Fruit fly (Drosophila melanogaster) S2 (cell line): ENCODE data around the gene Sgs1.

ENCODE experiments used
- CG8478 ChIP-seq: fragments of >200 bp; optimal IDR thresholded peaks from 2 replicates; lab custom pipeline; 2018
- CTCF ChIP-seq, 2 experiments: fragments of >200 bp; optimal IDR thresholded peaks; 2 replicates each; lab custom pipeline; 2018

DNA sequence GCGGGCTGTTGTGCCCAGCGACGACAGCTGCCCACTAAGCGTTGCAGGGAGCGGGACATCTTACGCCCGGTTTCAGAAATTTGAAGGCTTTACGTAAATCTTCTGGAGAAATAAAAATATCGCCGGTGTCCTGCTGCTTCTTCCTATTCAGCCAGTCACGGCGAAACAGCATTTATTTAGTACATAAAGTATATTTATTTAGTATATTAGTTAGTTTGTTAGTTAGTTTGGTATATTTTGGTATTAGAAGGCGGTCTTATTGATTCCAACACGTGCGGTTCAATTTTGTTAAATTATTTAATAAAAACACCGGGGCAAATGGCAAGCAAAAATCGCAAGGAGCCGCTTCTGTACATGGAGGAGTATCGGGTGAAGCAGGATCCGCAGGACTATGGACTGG is 31.6 kb downstream of the Sgs1 start, which contains the start of the genes Scox and Polr1C:
- TF ChIP-seq CG8478: no peak
- TF ChIP-seq CTCF (optimal IDR thresholded peaks at IDR 0.05; lab: Kevin White, UChicago): no peak
